Fruit fly (Drosophila melanogaster) whole organism, prepupa: ENCODE measurements around the gene FarO.

Experiments
- Blimp-1 ChIP-seq: fragments of 200-800 bp; sonication (Bioruptor generic); optimal IDR thresholded peaks from 3 replicates; lab custom pipeline; 2017; ENCODE audit warnings: missing biosample characterization, missing genetic modification characterization, mild to moderate bottlenecking, moderate library complexity, missing genetic modification reagents
- CG10631 ChIP-seq: fragments of 200-800 bp; sonication (Bioruptor generic); optimal IDR thresholded peaks from 2 replicates; lab custom pipeline; 2016; ENCODE audit warnings: missing biosample characterization, missing genetic modification characterization
- CG11294 ChIP-seq: fragments of 200-800 bp; sonication (Bioruptor generic); IDR thresholded peaks from 2 replicates; pipeline ENCODE4 v1.3.6; 2022; ENCODE audit warnings: missing biosample characterization, missing genetic modification characterization
- CG15336 ChIP-seq: fragments of 200-800 bp; sonication (Bioruptor generic); IDR thresholded peaks from 2 replicates; pipeline ENCODE4 v1.3.6; 2022; ENCODE audit warnings: missing biosample characterization, missing genetic modification characterization
- CG3032 ChIP-seq: fragments of 200-800 bp; optimal IDR thresholded peaks from 2 replicates; lab custom pipeline; 2019; ENCODE audit warnings: missing biosample characterization, mild to moderate bottlenecking, missing genetic modification characterization, moderate library complexity
- CG31627 ChIP-seq: fragments of 200-800 bp; sonication (Bioruptor generic); optimal IDR thresholded peaks from 3 replicates; lab custom pipeline; 2016; ENCODE audit warnings: missing biosample characterization, missing genetic modification characterization
- CG34406 ChIP-seq: fragments of 200-800 bp; sonication (Bioruptor generic); optimal IDR thresholded peaks from 3 replicates; lab custom pipeline; 2016; ENCODE audit warnings: missing biosample characterization, missing genetic modification characterization
- CG6792 ChIP-seq: fragments of 200-800 bp; sonication (Bioruptor generic); optimal IDR thresholded peaks from 3 replicates; lab custom pipeline; 2016; ENCODE audit warnings: missing biosample characterization, missing genetic modification characterization
- CG6808 ChIP-seq: fragments of 200-800 bp; sonication (Bioruptor generic); optimal IDR thresholded peaks from 3 replicates; lab custom pipeline; 2017; ENCODE audit warnings: missing biosample characterization, missing genetic modification characterization, mild to moderate bottlenecking, moderate library complexity, missing genetic modification reagents
- CG6854 ChIP-seq: fragments of 200-800 bp; sonication (Bioruptor generic); optimal IDR thresholded peaks from 2 replicates; lab custom pipeline; 2017; ENCODE audit warnings: missing biosample characterization, mild to moderate bottlenecking, missing genetic modification characterization
- CG7368 ChIP-seq: fragments of 200-800 bp; sonication (Bioruptor generic); optimal IDR thresholded peaks from 3 replicates; lab custom pipeline; 2016; ENCODE audit warnings: missing biosample characterization, missing genetic modification characterization
- CG8319 ChIP-seq: fragments of 200-800 bp; sonication (Bioruptor generic); optimal IDR thresholded peaks from 3 replicates; lab custom pipeline; 2016; ENCODE audit warnings: missing biosample characterization, missing genetic modification characterization
- CG8632 ChIP-seq: fragments of 200-800 bp; sonication (Bioruptor generic); optimal IDR thresholded peaks from 3 replicates; lab custom pipeline; 2016; ENCODE audit warnings: missing biosample characterization, missing genetic modification characterization
- CG9139 ChIP-seq: fragments of 200-800 bp; sonication (Bioruptor generic); optimal IDR thresholded peaks from 3 replicates; lab custom pipeline; 2017; ENCODE audit warnings: missing biosample characterization, mild to moderate bottlenecking, missing genetic modification characterization
- Eip75B ChIP-seq: fragments of 200-800 bp; sonication (Bioruptor generic); optimal IDR thresholded peaks from 3 replicates; lab custom pipeline; 2016; ENCODE audit warnings: missing biosample characterization, missing genetic modification characterization
- Eip78C ChIP-seq: fragments of 200-800 bp; sonication (Bioruptor generic); peaks from one replicate; lab custom pipeline; 2016; ENCODE audit warnings: missing biosample characterization, missing genetic modification characterization
- Ets21C ChIP-seq: fragments of 200-800 bp; sonication (Bioruptor generic); optimal IDR thresholded peaks from 3 replicates; lab custom pipeline; 2016; ENCODE audit warnings: missing biosample characterization, missing genetic modification characterization
- Hr39 ChIP-seq: fragments of 200-800 bp; sonication (Bioruptor generic); optimal IDR thresholded peaks from 2 replicates; lab custom pipeline; 2016; ENCODE audit warnings: missing biosample characterization, missing genetic modification characterization
- Hr4 ChIP-seq: fragments of 200-800 bp; sonication (Bioruptor generic); optimal IDR thresholded peaks from 3 replicates; lab custom pipeline; 2016; ENCODE audit warnings: missing biosample characterization, missing genetic modification characterization
- Lpt ChIP-seq: fragments of 200-800 bp; sonication (Bioruptor generic); optimal IDR thresholded peaks from 3 replicates; lab custom pipeline; 2016; ENCODE audit warnings: missing biosample characterization, missing genetic modification characterization
- OdsH ChIP-seq: fragments of 200-800 bp; sonication (Bioruptor generic); optimal IDR thresholded peaks from 3 replicates; lab custom pipeline; 2016; ENCODE audit warnings: missing biosample characterization, missing genetic modification characterization
- Sox102F ChIP-seq: fragments of 200-800 bp; sonication (Bioruptor generic); optimal IDR thresholded peaks from 2 replicates; lab custom pipeline; 2016; ENCODE audit warnings: missing biosample characterization, mild to moderate bottlenecking, missing genetic modification characterization
- Sox14 ChIP-seq: fragments of 200-800 bp; sonication (Bioruptor generic); optimal IDR thresholded peaks from 3 replicates; lab custom pipeline; 2016; ENCODE audit warnings: missing biosample characterization, missing genetic modification characterization
- Sox15 ChIP-seq: fragments of 200-800 bp; sonication (Bioruptor generic); optimal IDR thresholded peaks from 3 replicates; lab custom pipeline; 2016; ENCODE audit warnings: missing biosample characterization, missing genetic modification characterization
- achi ChIP-seq: fragments of 200-800 bp; sonication (Bioruptor generic); optimal IDR thresholded peaks from 3 replicates; lab custom pipeline; 2016; ENCODE audit warnings: missing biosample characterization, missing genetic modification characterization
- dac ChIP-seq: fragments of 200-800 bp; sonication (Bioruptor generic); optimal IDR thresholded peaks from 2 replicates; lab custom pipeline; 2017; ENCODE audit warnings: missing biosample characterization, mild to moderate bottlenecking, missing genetic modification characterization
- dsx ChIP-seq: fragments of 200-800 bp; optimal IDR thresholded peaks from 3 replicates; lab custom pipeline; 2019; ENCODE audit warnings: missing biosample characterization, mild to moderate bottlenecking, missing genetic modification characterization, moderate library complexity; ENCODE audit not compliant: poor library complexity, severe bottlenecking
- esn ChIP-seq: fragments of 200-800 bp; sonication (Bioruptor generic); optimal IDR thresholded peaks from 2 replicates; lab custom pipeline; 2016; ENCODE audit warnings: missing biosample characterization, mild to moderate bottlenecking, missing genetic modification characterization, moderate library complexity
- fd59A ChIP-seq: fragments of 200-800 bp; sonication (Bioruptor generic); optimal IDR thresholded peaks from 2 replicates; lab custom pipeline; 2017; ENCODE audit warnings: missing biosample characterization, mild to moderate bottlenecking, missing genetic modification characterization, missing genetic modification reagents
- fd85E ChIP-seq: fragments of 200-800 bp; sonication (Bioruptor generic); optimal IDR thresholded peaks from 3 replicates; lab custom pipeline; 2016; ENCODE audit warnings: missing biosample characterization, missing genetic modification characterization
- fkh ChIP-seq: fragments of 200-800 bp; sonication (Bioruptor generic); optimal IDR thresholded peaks from 3 replicates; lab custom pipeline; 2017; ENCODE audit warnings: missing biosample characterization, mild to moderate bottlenecking, missing genetic modification characterization, moderate library complexity
- pdm3 ChIP-seq: fragments of 200-800 bp; sonication (Bioruptor generic); optimal IDR thresholded peaks from 3 replicates; lab custom pipeline; 2016; ENCODE audit warnings: missing biosample characterization, missing genetic modification characterization
- salr ChIP-seq, 2 experiments: fragments of 200-800 bp; sonication (Bioruptor generic); optimal IDR thresholded peaks; 3 replicates each; lab custom pipeline; 2016 to 2018; ENCODE audit warnings: missing biosample characterization in 2 of 2, missing genetic modification characterization in 2 of 2, mild to moderate bottlenecking in 1 of 2

FarO gene

DNA sequence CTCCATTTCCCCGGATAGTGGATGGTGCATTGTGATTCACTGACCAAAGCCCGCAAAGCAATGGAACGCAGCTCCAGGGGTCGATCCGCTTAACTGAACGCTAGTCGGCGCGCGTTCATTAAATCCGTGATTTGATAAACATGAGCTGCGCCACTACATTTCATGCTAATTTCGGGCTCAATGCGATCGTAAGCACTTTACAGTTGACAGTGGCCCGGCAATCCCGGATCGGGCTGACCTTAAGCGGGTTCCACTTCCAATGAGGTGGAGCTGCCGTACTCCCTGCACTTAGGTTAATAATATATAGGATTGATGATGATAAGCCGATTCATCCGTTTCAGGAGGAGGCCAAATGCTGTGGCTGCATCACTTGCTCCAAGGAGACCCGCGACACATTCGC lies at the start of gene FarO:
FarO (minus strand) TSS at position 101 of the 400 bp plus-strand sequence.
- TF ChIP-seq fd85E (GFP tag; lab: Kevin White, UChicago): no peak
- no peak for TF ChIP-seq Hr39 (GFP tag; lab: Kevin White, UChicago)

DNA sequence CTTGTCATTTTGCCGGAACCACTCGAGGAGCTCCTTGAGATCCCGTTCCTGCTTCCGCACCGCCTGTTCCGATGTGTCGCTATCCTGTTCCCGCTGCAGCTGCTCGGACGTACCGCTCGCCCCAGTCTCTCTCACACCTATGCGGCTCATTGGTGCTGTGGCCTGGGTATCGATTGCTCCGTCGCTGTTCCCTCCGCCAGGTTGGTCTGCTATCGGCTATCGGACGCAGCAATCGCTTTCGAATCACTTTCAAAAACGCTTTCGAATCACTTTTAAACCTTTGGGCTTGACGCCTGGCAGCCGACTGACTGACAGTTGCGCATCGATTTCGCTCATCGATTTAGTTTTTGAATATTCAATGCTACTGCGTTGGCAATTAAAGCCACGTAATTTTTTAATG lies 48.0 kb upstream of the FarO start, which contains the start of gene CG3191:
CG3191 (minus strand) TSS at position 306 of the 400 bp plus-strand sequence.
- TF ChIP-seq dac: no peak
- TF ChIP-seq CG8319 (GFP tag; lab: Kevin White, UChicago): no peak
- TF ChIP-seq CG7368 (GFP tag; lab: Kevin White, UChicago): no peak
- TF ChIP-seq CG6854: no peak
- TF ChIP-seq CG15336 (GFP tag; lab: Robert Waterston, UW): no peak
- no peak for TF ChIP-seq Eip78C (GFP tag; lab: Kevin White, UChicago)
- no peak for TF ChIP-seq Hr39 (GFP tag; lab: Kevin White, UChicago)
- no peak for TF ChIP-seq Eip75B (GFP tag; lab: Kevin White, UChicago)
- TF ChIP-seq Blimp-1 (GFP tag; lab: Kevin White, UChicago): no peak
- TF ChIP-seq pdm3 (GFP tag; lab: Kevin White, UChicago): no peak

DNA sequence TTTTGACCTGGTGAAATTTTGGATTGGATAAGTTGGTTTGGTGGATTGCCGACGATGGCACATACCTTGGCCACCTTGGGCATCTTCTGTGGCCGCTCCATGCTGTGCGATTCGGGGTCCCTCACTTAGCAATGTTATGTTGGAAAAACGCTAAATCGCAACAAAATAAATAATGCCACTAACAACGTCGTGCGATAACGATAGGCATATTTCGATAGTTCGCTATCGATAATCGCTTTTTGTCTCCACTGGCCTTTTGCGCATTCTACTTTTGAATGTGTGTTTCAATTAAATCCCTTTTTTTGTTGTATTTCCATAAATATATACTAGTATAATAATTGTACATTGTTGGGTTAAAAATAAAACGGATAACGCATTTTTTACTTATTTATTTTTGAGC lies 46.1 kb upstream of the FarO start, which contains the start of gene crn:
crn (minus strand) TSS at position 221 of the 400 bp plus-strand sequence.
- no peak for TF ChIP-seq CG10631
- no peak for TF ChIP-seq CG6854
- no peak for TF ChIP-seq Ets21C (GFP tag; lab: Kevin White, UChicago)
- no peak for TF ChIP-seq salr (GFP tag; optimal IDR thresholded peaks at IDR 0.05; lab: Kevin White, UChicago)
- no peak for TF ChIP-seq CG9139 (GFP tag; lab: Kevin White, UChicago)
- TF ChIP-seq CG34406 (GFP tag; lab: Kevin White, UChicago): no peak
- TF ChIP-seq OdsH (GFP tag; lab: Kevin White, UChicago): no peak
- TF ChIP-seq CG6792 (GFP tag; lab: Kevin White, UChicago): no peak
- TF ChIP-seq CG31627: no peak
- TF ChIP-seq CG8632 (GFP tag; lab: Kevin White, UChicago): no peak

DNA sequence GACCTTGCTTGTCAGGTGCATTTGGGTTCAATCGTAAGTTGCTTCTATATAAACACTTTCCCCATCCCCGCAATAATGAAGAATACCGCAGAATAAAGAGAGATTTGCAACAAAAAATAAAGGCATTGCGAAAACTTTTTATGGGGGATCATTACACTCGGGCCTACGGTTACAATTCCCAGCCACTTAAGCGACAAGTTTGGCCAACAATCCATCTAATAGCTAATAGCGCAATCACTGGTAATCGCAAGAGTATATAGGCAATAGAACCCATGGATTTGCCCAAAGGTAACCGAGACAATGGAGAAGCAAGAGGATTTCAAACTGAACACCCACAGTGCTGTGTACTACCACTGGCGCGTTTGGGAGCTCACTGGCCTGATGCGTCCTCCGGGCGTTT lies 42.3 kb upstream of the FarO start, which contains the start of gene Or2a:
Or2a (plus strand) TSS at position 301 of the 400 bp plus-strand sequence.
- TF ChIP-seq esn (GFP tag; lab: Kevin White, UChicago) (no peak), CG6808 (no peak), CG3032 (tag; lab: Kevin White, UChicago) (no peak), Blimp-1 (GFP tag; lab: Kevin White, UChicago) (no peak), Sox15 (no peak)

DNA sequence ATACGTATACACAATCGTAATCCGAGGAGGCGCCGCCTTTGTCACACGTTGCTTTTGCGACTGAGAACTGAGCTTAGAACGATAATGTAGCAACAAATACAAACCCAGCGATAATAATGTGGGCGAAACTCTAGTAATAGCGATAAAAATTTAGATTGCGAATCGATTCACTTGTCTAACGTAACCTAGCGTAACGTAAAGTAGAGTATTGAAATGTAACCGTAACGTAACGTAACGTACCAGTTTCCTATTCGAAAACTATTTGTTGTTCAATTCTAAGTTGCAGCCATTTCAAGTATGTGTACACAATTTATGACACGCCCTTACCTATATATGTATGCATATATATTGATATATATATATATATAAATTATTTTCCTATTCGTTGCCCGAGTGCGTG lies 41.1 kb upstream of the FarO start:
- TF ChIP-seq CG8632 (GFP tag; lab: Kevin White, UChicago) (no peak), Ets21C (GFP tag; lab: Kevin White, UChicago) (no peak)

DNA sequence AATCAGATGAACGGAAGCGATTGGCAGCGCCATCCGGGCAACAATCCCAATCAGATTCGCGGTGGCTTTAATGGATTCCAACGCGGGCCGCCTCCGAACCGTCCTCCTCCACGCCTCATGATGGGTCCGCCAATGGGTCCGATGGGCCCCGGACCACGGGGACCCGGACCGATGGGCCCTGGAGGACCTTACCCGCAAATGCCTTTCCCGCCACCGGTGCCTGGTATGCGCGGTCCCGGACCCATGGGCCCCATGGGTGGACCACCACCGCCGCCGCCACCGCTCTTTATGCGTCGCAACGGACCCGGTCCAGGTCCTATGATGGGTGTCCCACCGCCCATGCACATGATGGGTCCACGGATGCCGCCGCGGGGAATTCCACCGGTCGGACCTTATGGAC lies 39.2 kb upstream of the FarO start:
- TF ChIP-seq CG15336 (GFP tag; lab: Robert Waterston, UW) (no peak), Sox14 (GFP tag; lab: Kevin White, UChicago) (no peak), CG11294 (GFP tag; lab: Robert Waterston, UW) (no peak), Lpt (GFP tag; lab: Kevin White, UChicago) (no peak), fd85E (GFP tag; lab: Kevin White, UChicago) (no peak), CG6792 (GFP tag; lab: Kevin White, UChicago) (no peak), esn (GFP tag; lab: Kevin White, UChicago) (no peak), Hr4 (no peak), fd59A (no peak), CG9139 (GFP tag; lab: Kevin White, UChicago) (no peak), achi (GFP tag; lab: Kevin White, UChicago) (no peak), Sox102F (GFP tag; lab: Kevin White, UChicago) (no peak), dsx (GFP tag; lab: Kevin White, UChicago) (no peak), Hr39 (GFP tag; lab: Kevin White, UChicago) (no peak), Ets21C (GFP tag; lab: Kevin White, UChicago) (no peak), Eip75B (GFP tag; lab: Kevin White, UChicago) (no peak), Eip78C (GFP tag; lab: Kevin White, UChicago) (no peak), CG31627 (no peak), CG7368 (GFP tag; lab: Kevin White, UChicago) (no peak), fkh (GFP tag; lab: Kevin White, UChicago) (no peak)
